Fruit fly (Drosophila melanogaster): Measurements from ENCODE around the gene CG31087.

CG31087 gene

DNA sequence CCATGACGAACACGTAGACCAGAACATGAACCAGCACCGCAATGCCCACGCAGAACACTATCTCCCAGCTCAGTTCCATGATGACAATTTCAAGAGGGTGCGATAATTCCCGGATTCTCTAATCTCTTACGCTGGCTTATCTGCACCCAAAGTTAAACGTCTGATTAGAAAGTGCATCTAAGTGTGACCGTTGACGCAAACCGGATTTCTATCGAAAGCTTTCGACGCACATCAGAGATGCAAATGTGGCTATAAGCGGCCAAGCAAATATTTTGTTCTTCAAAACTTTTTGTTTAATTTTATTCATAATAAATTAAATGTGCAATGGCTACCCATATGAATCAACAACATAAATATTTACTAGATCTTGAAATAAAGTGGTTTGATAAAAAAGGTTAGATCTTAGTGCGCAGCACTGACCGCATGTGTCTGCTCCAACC lies 51.3 kb downstream of the CG31087 start, which contains the start of the genes Kdsr and CG11858 (continued):
- TF ChIP-seq CG8319 (GFP tag; optimal IDR thresholded peaks at IDR 0.05) (no peak), CG11902 (GFP tag; optimal IDR thresholded peaks at IDR 0.05) (no peak)

Data from whole organism, prepupa.